Fruit fly (Drosophila melanogaster) whole organism, pupa: Measurements from ENCODE around the gene CG12679.

Experiments used
- CG10348 ChIP-seq: fragments of 200-800 bp; sonication (Bioruptor generic); IDR thresholded peaks from 2 replicates; pipeline ENCODE4 v1.3.6; 2022; ENCODE audit warnings: missing biosample characterization, missing genetic modification characterization
- CG12605 ChIP-seq: fragments of 200-800 bp; sonication (Bioruptor generic); IDR thresholded peaks from 2 replicates; pipeline ENCODE4 v1.3.6; 2022; ENCODE audit warnings: missing biosample characterization, missing genetic modification characterization
- CG13204 ChIP-seq: fragments of 200-800 bp; sonication (Bioruptor generic); optimal IDR thresholded peaks from 2 replicates; lab custom pipeline; 2018; ENCODE audit warnings: missing biosample characterization, mild to moderate bottlenecking, missing genetic modification characterization, moderate library complexity
- CG14655 ChIP-seq: fragments of 200-800 bp; sonication (Bioruptor generic); optimal IDR thresholded peaks from 3 replicates; lab custom pipeline; 2017; ENCODE audit warnings: mild to moderate bottlenecking, missing biosample characterization, missing genetic modification reagents, missing genetic modification characterization
- CG15710 ChIP-seq: fragments of 200-800 bp; sonication (Bioruptor generic); optimal IDR thresholded peaks from 2 replicates; lab custom pipeline; 2018; ENCODE audit warnings: missing biosample characterization, mild to moderate bottlenecking, missing genetic modification characterization, moderate library complexity
- CG17806 ChIP-seq: fragments of 200-800 bp; sonication (Bioruptor generic); optimal IDR thresholded peaks from 2 replicates; lab custom pipeline; 2018; ENCODE audit warnings: missing biosample characterization, mild to moderate bottlenecking, missing genetic modification characterization, moderate library complexity
- CG32121 ChIP-seq: fragments of 200-800 bp; sonication (Bioruptor generic); IDR thresholded peaks from 2 replicates; pipeline ENCODE4 v1.3.6; 2022; ENCODE audit warnings: missing biosample characterization, missing genetic modification characterization
- CG34367 ChIP-seq: fragments of 200-800 bp; sonication (Bioruptor generic); optimal IDR thresholded peaks from 2 replicates; lab custom pipeline; 2018; ENCODE audit warnings: missing biosample characterization, mild to moderate bottlenecking, missing genetic modification characterization
- CG4496 ChIP-seq: fragments of 200-800 bp; sonication (Bioruptor generic); IDR thresholded peaks from 3 replicates; pipeline ENCODE4 v1.3.6; 2022; ENCODE audit warnings: missing biosample characterization, missing genetic modification characterization
- CG8159 ChIP-seq: fragments of 200-800 bp; sonication (Bioruptor generic); optimal IDR thresholded peaks from 3 replicates; lab custom pipeline; 2018; ENCODE audit warnings: missing biosample characterization, mild to moderate bottlenecking, missing genetic modification characterization, moderate library complexity
- CG8301 ChIP-seq: fragments of 200-800 bp; sonication (Bioruptor generic); optimal IDR thresholded peaks from 2 replicates; lab custom pipeline; 2018; ENCODE audit warnings: missing biosample characterization, mild to moderate bottlenecking, missing genetic modification characterization
- CG9948 ChIP-seq: fragments of 200-800 bp; sonication (Bioruptor generic); optimal IDR thresholded peaks from 2 replicates; lab custom pipeline; 2018; ENCODE audit warnings: missing biosample characterization, mild to moderate bottlenecking, missing genetic modification characterization, moderate library complexity
- D1 ChIP-seq: fragments of 200-800 bp; sonication (Bioruptor generic); optimal IDR thresholded peaks from 2 replicates; lab custom pipeline; 2018; ENCODE audit warnings: missing biosample characterization, mild to moderate bottlenecking, missing genetic modification characterization, moderate library complexity
- EcR ChIP-seq: fragments of 200-800 bp; sonication (Bioruptor generic); optimal IDR thresholded peaks from 3 replicates; lab custom pipeline; 2019; ENCODE audit warnings: missing biosample characterization, missing genetic modification characterization, mild to moderate bottlenecking, moderate library complexity, missing genetic modification reagents
- Ets98B ChIP-seq: fragments of 200-800 bp; sonication (Bioruptor generic); IDR thresholded peaks from 2 replicates; pipeline ENCODE4 v1.3.6; 2022; ENCODE audit warnings: missing biosample characterization, missing genetic modification characterization
- Pif1A ChIP-seq: fragments of 200-800 bp; sonication (Bioruptor generic); optimal IDR thresholded peaks from 3 replicates; lab custom pipeline; 2016; ENCODE audit warnings: missing biosample characterization, missing genetic modification characterization
- Pif1B ChIP-seq: fragments of 200-800 bp; sonication (Bioruptor generic); optimal IDR thresholded peaks from 3 replicates; lab custom pipeline; 2016; ENCODE audit warnings: missing biosample characterization, missing genetic modification characterization
- Snoo ChIP-seq: fragments of 200-800 bp; sonication (Bioruptor generic); optimal IDR thresholded peaks from 3 replicates; lab custom pipeline; 2017; ENCODE audit warnings: missing biosample characterization, mild to moderate bottlenecking, missing genetic modification characterization, inconsistent platforms
- fd96Ca ChIP-seq: fragments of 200-800 bp; sonication (Bioruptor generic); IDR thresholded peaks from 3 replicates; pipeline ENCODE4 v1.3.6; 2022; ENCODE audit warnings: missing biosample characterization, missing genetic modification characterization
- gl ChIP-seq: fragments of 200-800 bp; sonication (Bioruptor generic); optimal IDR thresholded peaks from 2 replicates; lab custom pipeline; 2018; ENCODE audit warnings: missing biosample characterization, mild to moderate bottlenecking, missing genetic modification characterization
- rn ChIP-seq: fragments of 200-800 bp; sonication (Bioruptor generic); IDR thresholded peaks from 2 replicates; pipeline ENCODE4 v1.3.6; 2022; ENCODE audit warnings: missing biosample characterization, missing genetic modification characterization

CG12679 gene

dm6 chrX:20393580-20393979, 17.3 kb upstream of the CG12679 start, which contains the start of gene Syx16:
TSS of gene Syx16 (minus strand) at chrX:20393751.
- TF ChIP-seq Pif1B: no peak
- TF ChIP-seq CG8301 (tag; lab: Kevin White, UChicago): no peak
- TF ChIP-seq Pif1A (GFP tag; lab: Kevin White, UChicago): no peak
- TF ChIP-seq Snoo (tag; lab: Kevin White, UChicago): no peak
- no peak for TF ChIP-seq fd96Ca (GFP tag; lab: Robert Waterston, UW)
- TF ChIP-seq D1 (tag; lab: Kevin White, UChicago): no peak
- no peak for TF ChIP-seq CG13204 (GFP tag; lab: Kevin White, UChicago)
- no peak for TF ChIP-seq CG17806 (tag; lab: Kevin White, UChicago)
- TF ChIP-seq gl (tag; lab: Kevin White, UChicago): no peak
- TF ChIP-seq CG4496: no peak

- TF ChIP-seq D1 (tag; lab: Kevin White, UChicago): no peak
- TF ChIP-seq CG13204 (GFP tag; lab: Kevin White, UChicago): no peak
- TF ChIP-seq CG32121 (GFP tag; lab: Robert Waterston, UW): no peak
- TF ChIP-seq Pif1A (GFP tag; lab: Kevin White, UChicago): no peak
- TF ChIP-seq CG8159 (tag; lab: Kevin White, UChicago): no peak
- no peak for TF ChIP-seq fd96Ca (GFP tag; lab: Robert Waterston, UW)
- TF ChIP-seq CG34367 (tag; lab: Kevin White, UChicago): no peak
- no peak for TF ChIP-seq Pif1B
- no peak for TF ChIP-seq rn (GFP tag; lab: Robert Waterston, UW)
- TF ChIP-seq EcR (GFP tag; lab: Kevin White, UChicago): no peak
- no peak for TF ChIP-seq CG9948 (tag; lab: Kevin White, UChicago)
- no peak for TF ChIP-seq CG8301 (tag; lab: Kevin White, UChicago)
- no peak for TF ChIP-seq CG12605 (GFP tag; lab: Robert Waterston, UW)
Measured at dm6 chrX:20391230-20391629, 14.9 kb upstream of the CG12679 start.

dm6 chrX:20390706-20391105, 14.4 kb upstream of the CG12679 start, which contains the start of gene jb:
TSS of gene jb (minus strand) at chrX:20390806.
- TF ChIP-seq fd96Ca (GFP tag; lab: Robert Waterston, UW) (no peak), CG34367 (tag; lab: Kevin White, UChicago) (no peak), gl (tag; lab: Kevin White, UChicago) (no peak), CG10348 (GFP tag; lab: Robert Waterston, UW) (no peak), CG9948 (tag; lab: Kevin White, UChicago) (no peak), CG32121 (GFP tag; lab: Robert Waterston, UW) (no peak), Snoo (tag; lab: Kevin White, UChicago) (no peak), D1 (tag; lab: Kevin White, UChicago) (no peak), Pif1B (no peak), CG13204 (GFP tag; lab: Kevin White, UChicago) (no peak), Ets98B (GFP tag; lab: Robert Waterston, UW) (no peak), CG17806 (tag; lab: Kevin White, UChicago) (no peak), CG15710 (tag; lab: Kevin White, UChicago) (no peak), Pif1A (GFP tag; lab: Kevin White, UChicago) (no peak), CG14655 (GFP tag; lab: Kevin White, UChicago) (no peak)
- TF ChIP-seq, all 21 proteins: peak for 0

- TF ChIP-seq Pif1B: no peak
- TF ChIP-seq fd96Ca (GFP tag; lab: Robert Waterston, UW): no peak
Measured at dm6 chrX:20389633-20390032, 13.3 kb upstream of the CG12679 start.

dm6 chrX:20385865-20386264, 9.5 kb upstream of the CG12679 start:
- TF ChIP-seq CG12605 (GFP tag; lab: Robert Waterston, UW) (no peak), CG32121 (GFP tag; lab: Robert Waterston, UW) (no peak), D1 (tag; lab: Kevin White, UChicago) (no peak), CG9948 (tag; lab: Kevin White, UChicago) (no peak), CG34367 (tag; lab: Kevin White, UChicago) (no peak), CG13204 (GFP tag; lab: Kevin White, UChicago) (no peak), EcR (GFP tag; lab: Kevin White, UChicago) (no peak), CG15710 (tag; lab: Kevin White, UChicago) (no peak), Snoo (tag; lab: Kevin White, UChicago) (no peak), Ets98B (GFP tag; lab: Robert Waterston, UW) (no peak), CG17806 (tag; lab: Kevin White, UChicago) (no peak), CG4496 (no peak), CG14655 (GFP tag; lab: Kevin White, UChicago) (no peak), CG8301 (tag; lab: Kevin White, UChicago) (no peak), rn (GFP tag; lab: Robert Waterston, UW) (no peak), gl (tag; lab: Kevin White, UChicago) (no peak), Pif1B (no peak), Pif1A (GFP tag; lab: Kevin White, UChicago) (no peak), fd96Ca (GFP tag; lab: Robert Waterston, UW) (no peak), CG8159 (tag; lab: Kevin White, UChicago) (no peak)

- no peak for TF ChIP-seq CG13204 (GFP tag; lab: Kevin White, UChicago)
- no peak for TF ChIP-seq Pif1B
- TF ChIP-seq rn (GFP tag; lab: Robert Waterston, UW): no peak
Measured at dm6 chrX:20342205-20342604, 34.1 kb downstream of the CG12679 start.
